Fruit fly (Drosophila melanogaster) whole organism, prepupa: ENCODE measurements around the gene CG34159.

Experiments
- Blimp-1 ChIP-seq: fragments of 200-800 bp; sonication (Bioruptor generic); optimal IDR thresholded peaks from 3 replicates; lab custom pipeline; 2017; ENCODE audit warnings: missing biosample characterization, missing genetic modification characterization, mild to moderate bottlenecking, moderate library complexity, missing genetic modification reagents
- CG10631 ChIP-seq: fragments of 200-800 bp; sonication (Bioruptor generic); optimal IDR thresholded peaks from 2 replicates; lab custom pipeline; 2016; ENCODE audit warnings: missing biosample characterization, missing genetic modification characterization
- CG10669 ChIP-seq: fragments of 200-800 bp; sonication (Bioruptor generic); optimal IDR thresholded peaks from 3 replicates; lab custom pipeline; 2018; ENCODE audit warnings: missing biosample characterization, mild to moderate bottlenecking, missing genetic modification characterization, moderate library complexity
- CG11902 ChIP-seq: fragments of 200-800 bp; sonication (Bioruptor generic); optimal IDR thresholded peaks from 3 replicates; lab custom pipeline; 2016; ENCODE audit warnings: missing biosample characterization, missing genetic modification characterization
- CG15336 ChIP-seq: fragments of 200-800 bp; sonication (Bioruptor generic); IDR thresholded peaks from 2 replicates; pipeline ENCODE4 v1.3.6; 2022; ENCODE audit warnings: missing biosample characterization, missing genetic modification characterization
- CG1621 ChIP-seq: fragments of 200-800 bp; sonication (Bioruptor generic); optimal IDR thresholded peaks from 3 replicates; lab custom pipeline; 2018; ENCODE audit warnings: missing biosample characterization, mild to moderate bottlenecking, missing genetic modification characterization
- CG31627 ChIP-seq: fragments of 200-800 bp; sonication (Bioruptor generic); optimal IDR thresholded peaks from 3 replicates; lab custom pipeline; 2016; ENCODE audit warnings: missing biosample characterization, missing genetic modification characterization
- CG32006 ChIP-seq: fragments of 200-800 bp; sonication (Bioruptor generic); optimal IDR thresholded peaks from 3 replicates; lab custom pipeline; 2017; ENCODE audit warnings: missing biosample characterization, mild to moderate bottlenecking, missing genetic modification characterization
- CG34406 ChIP-seq: fragments of 200-800 bp; sonication (Bioruptor generic); optimal IDR thresholded peaks from 3 replicates; lab custom pipeline; 2016; ENCODE audit warnings: missing biosample characterization, missing genetic modification characterization
- CG3919 ChIP-seq: fragments of 200-800 bp; sonication (Bioruptor generic); optimal IDR thresholded peaks from 3 replicates; lab custom pipeline; 2016; ENCODE audit warnings: missing biosample characterization, missing genetic modification characterization
- CG4318 ChIP-seq: fragments of 200-800 bp; sonication (Bioruptor generic); optimal IDR thresholded peaks from 3 replicates; lab custom pipeline; 2017; ENCODE audit warnings: missing biosample characterization, mild to moderate bottlenecking, missing genetic modification characterization
- CG6276 ChIP-seq: fragments of 200-800 bp; sonication (Bioruptor generic); optimal IDR thresholded peaks from 2 replicates; lab custom pipeline; 2017; ENCODE audit warnings: missing biosample characterization, mild to moderate bottlenecking, missing genetic modification characterization
- CG6808 ChIP-seq: fragments of 200-800 bp; sonication (Bioruptor generic); optimal IDR thresholded peaks from 3 replicates; lab custom pipeline; 2017; ENCODE audit warnings: missing biosample characterization, missing genetic modification characterization, mild to moderate bottlenecking, moderate library complexity, missing genetic modification reagents
- CG7368 ChIP-seq: fragments of 200-800 bp; sonication (Bioruptor generic); optimal IDR thresholded peaks from 3 replicates; lab custom pipeline; 2016; ENCODE audit warnings: missing biosample characterization, missing genetic modification characterization
- CG8119 ChIP-seq: fragments of 200-800 bp; sonication (Bioruptor generic); IDR thresholded peaks from 3 replicates; pipeline ENCODE4 v1.3.6; 2022; ENCODE audit warnings: missing biosample characterization, missing genetic modification characterization
- CG8319 ChIP-seq: fragments of 200-800 bp; sonication (Bioruptor generic); optimal IDR thresholded peaks from 3 replicates; lab custom pipeline; 2016; ENCODE audit warnings: missing biosample characterization, missing genetic modification characterization
- Eip78C ChIP-seq: fragments of 200-800 bp; sonication (Bioruptor generic); peaks from one replicate; lab custom pipeline; 2016; ENCODE audit warnings: missing biosample characterization, missing genetic modification characterization
- Ets21C ChIP-seq: fragments of 200-800 bp; sonication (Bioruptor generic); optimal IDR thresholded peaks from 3 replicates; lab custom pipeline; 2016; ENCODE audit warnings: missing biosample characterization, missing genetic modification characterization
- Ets96B ChIP-seq: fragments of 200-800 bp; optimal IDR thresholded peaks from 2 replicates; lab custom pipeline; 2019; ENCODE audit warnings: missing biosample characterization, mild to moderate bottlenecking, missing genetic modification characterization, moderate library complexity
- Gug ChIP-seq: fragments of 200-800 bp; sonication (Bioruptor generic); IDR thresholded peaks from 2 replicates; pipeline ENCODE4 v1.3.6; 2022; ENCODE audit warnings: missing biosample characterization, missing genetic modification characterization
- Hr38 ChIP-seq: sonication (Bioruptor generic); optimal IDR thresholded peaks from 2 replicates; lab custom pipeline; 2016; ENCODE audit warnings: missing biosample characterization, missing genetic modification characterization
- Hr4 ChIP-seq: fragments of 200-800 bp; sonication (Bioruptor generic); optimal IDR thresholded peaks from 3 replicates; lab custom pipeline; 2016; ENCODE audit warnings: missing biosample characterization, missing genetic modification characterization
- Lpt ChIP-seq: fragments of 200-800 bp; sonication (Bioruptor generic); optimal IDR thresholded peaks from 3 replicates; lab custom pipeline; 2016; ENCODE audit warnings: missing biosample characterization, missing genetic modification characterization
- Met ChIP-seq: fragments of 200-800 bp; sonication (Bioruptor generic); optimal IDR thresholded peaks from 3 replicates; lab custom pipeline; 2016; ENCODE audit warnings: missing biosample characterization, missing genetic modification characterization
- OdsH ChIP-seq: fragments of 200-800 bp; sonication (Bioruptor generic); optimal IDR thresholded peaks from 3 replicates; lab custom pipeline; 2016; ENCODE audit warnings: missing biosample characterization, missing genetic modification characterization
- Smox ChIP-seq: fragments of 200-800 bp; sonication (Bioruptor generic); optimal IDR thresholded peaks from 3 replicates; lab custom pipeline; 2016; ENCODE audit warnings: missing biosample characterization, missing genetic modification characterization
- Sox102F ChIP-seq: fragments of 200-800 bp; sonication (Bioruptor generic); optimal IDR thresholded peaks from 2 replicates; lab custom pipeline; 2016; ENCODE audit warnings: missing biosample characterization, mild to moderate bottlenecking, missing genetic modification characterization
- Sox14 ChIP-seq: fragments of 200-800 bp; sonication (Bioruptor generic); optimal IDR thresholded peaks from 3 replicates; lab custom pipeline; 2016; ENCODE audit warnings: missing biosample characterization, missing genetic modification characterization
- Sox15 ChIP-seq: fragments of 200-800 bp; sonication (Bioruptor generic); optimal IDR thresholded peaks from 3 replicates; lab custom pipeline; 2016; ENCODE audit warnings: missing biosample characterization, missing genetic modification characterization
- achi ChIP-seq: fragments of 200-800 bp; sonication (Bioruptor generic); optimal IDR thresholded peaks from 3 replicates; lab custom pipeline; 2016; ENCODE audit warnings: missing biosample characterization, missing genetic modification characterization
- acj6 ChIP-seq: fragments of 200-800 bp; sonication (Bioruptor generic); optimal IDR thresholded peaks from 3 replicates; lab custom pipeline; 2016; ENCODE audit warnings: missing biosample characterization, missing genetic modification characterization
- cyc ChIP-seq: fragments of 200-800 bp; sonication (Bioruptor generic); optimal IDR thresholded peaks from 3 replicates; lab custom pipeline; 2016; ENCODE audit warnings: missing biosample characterization, missing genetic modification characterization
- dsx ChIP-seq: fragments of 200-800 bp; optimal IDR thresholded peaks from 3 replicates; lab custom pipeline; 2019; ENCODE audit warnings: missing biosample characterization, mild to moderate bottlenecking, missing genetic modification characterization, moderate library complexity; ENCODE audit not compliant: poor library complexity, severe bottlenecking
- eg ChIP-seq: fragments of 200-800 bp; sonication (Bioruptor generic); IDR thresholded peaks from 3 replicates; pipeline ENCODE4 v1.3.6; 2022; ENCODE audit warnings: missing biosample characterization, missing genetic modification characterization
- fd59A ChIP-seq: fragments of 200-800 bp; sonication (Bioruptor generic); optimal IDR thresholded peaks from 2 replicates; lab custom pipeline; 2017; ENCODE audit warnings: missing biosample characterization, mild to moderate bottlenecking, missing genetic modification characterization, missing genetic modification reagents
- fd85E ChIP-seq: fragments of 200-800 bp; sonication (Bioruptor generic); optimal IDR thresholded peaks from 3 replicates; lab custom pipeline; 2016; ENCODE audit warnings: missing biosample characterization, missing genetic modification characterization
- fkh ChIP-seq: fragments of 200-800 bp; sonication (Bioruptor generic); optimal IDR thresholded peaks from 3 replicates; lab custom pipeline; 2017; ENCODE audit warnings: missing biosample characterization, mild to moderate bottlenecking, missing genetic modification characterization, moderate library complexity
- lz ChIP-seq: fragments of 200-800 bp; sonication (Bioruptor generic); optimal IDR thresholded peaks from 3 replicates; lab custom pipeline; 2016; ENCODE audit warnings: missing biosample characterization, missing genetic modification characterization
- pdm3 ChIP-seq: fragments of 200-800 bp; sonication (Bioruptor generic); optimal IDR thresholded peaks from 3 replicates; lab custom pipeline; 2016; ENCODE audit warnings: missing biosample characterization, missing genetic modification characterization
- spab ChIP-seq: fragments of 200-800 bp; sonication (Bioruptor generic); optimal IDR thresholded peaks from 2 replicates; lab custom pipeline; 2017; ENCODE audit warnings: missing biosample characterization, mild to moderate bottlenecking, missing genetic modification characterization, missing genetic modification reagents
- ss ChIP-seq, 2 experiments: fragments of 200-800 bp; sonication (Bioruptor generic); optimal IDR thresholded peaks; 2 replicates in 1 of 2; 3 replicates in 1 of 2; lab custom pipeline; 2017 to 2018; ENCODE audit warnings: mild to moderate bottlenecking in 2 of 2, missing biosample characterization in 2 of 2, missing genetic modification characterization in 2 of 2, moderate library complexity in 1 of 2
- topi ChIP-seq: fragments of 200-800 bp; sonication (Bioruptor generic); optimal IDR thresholded peaks from 3 replicates; lab custom pipeline; 2016; ENCODE audit warnings: missing biosample characterization, missing genetic modification characterization
- vri ChIP-seq: fragments of 200-800 bp; sonication (Bioruptor generic); optimal IDR thresholded peaks from 3 replicates; lab custom pipeline; 2016; ENCODE audit warnings: missing biosample characterization, mild to moderate bottlenecking, missing genetic modification characterization

Gene CG34159

DNA sequence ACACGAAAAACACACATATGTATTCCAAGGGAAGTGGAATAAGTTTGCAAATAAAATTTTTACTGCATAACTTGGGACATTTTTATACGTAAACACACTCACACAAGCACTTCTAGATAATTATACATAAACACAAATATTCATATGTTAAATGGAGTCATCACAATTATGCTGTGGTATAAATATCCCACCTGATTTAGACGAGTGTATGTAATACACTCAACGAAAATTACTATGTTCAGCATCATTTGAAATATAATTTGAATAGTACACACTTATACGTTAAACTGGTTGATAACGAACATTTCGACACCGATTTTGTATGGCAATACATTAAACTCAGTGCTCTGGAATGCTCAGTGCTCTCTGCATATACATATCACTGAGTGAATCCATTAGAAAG, 27.0 kb upstream of the CG34159 start (continued):
- TF ChIP-seq Gug (GFP tag; lab: Robert Waterston, UW) (no peak), Met (GFP tag; lab: Kevin White, UChicago) (peak; percentile 54), vri (peak; percentile 4), pdm3 (no peak), CG31627 (peak; percentile 32), Lpt (GFP tag; lab: Kevin White, UChicago) (peak; percentile 31), Blimp-1 (GFP tag; lab: Kevin White, UChicago) (no peak), CG4318 (GFP tag; lab: Kevin White, UChicago) (no peak), Ets21C (no peak), CG32006 (no peak), fd59A (GFP tag; lab: Kevin White, UChicago) (no peak), fkh (GFP tag; lab: Kevin White, UChicago) (peak; percentile 5), Smox (GFP tag; lab: Kevin White, UChicago) (no peak), eg (no peak), Hr4 (GFP tag; lab: Kevin White, UChicago) (peak; percentile 71), achi (GFP tag; lab: Kevin White, UChicago) (peak; percentile 42), Sox14 (GFP tag; lab: Kevin White, UChicago) (peak; percentile 61), OdsH (GFP tag; lab: Kevin White, UChicago) (peak; percentile 57), CG10669 (GFP tag; lab: Kevin White, UChicago) (peak; percentile 51), CG6276 (GFP tag; lab: Kevin White, UChicago) (no peak), Hr38 (no peak), acj6 (peak; percentile 43), CG11902 (GFP tag; lab: Kevin White, UChicago) (no peak), dsx (GFP tag; lab: Kevin White, UChicago) (peak; percentile 17), CG8319 (peak; percentile 4), CG6808 (GFP tag; lab: Kevin White, UChicago) (peak; percentile 14), fd85E (GFP tag; lab: Kevin White, UChicago) (no peak), spab (no peak), Sox15 (peak; percentile 2), CG7368 (no peak), Sox102F (GFP tag; lab: Kevin White, UChicago) (peak; percentile 45), ss (GFP tag; optimal IDR thresholded peaks at IDR 0.05; lab: Kevin White, UChicago) (peak in 1 of 2 experiments; percentile 27), CG3919 (no peak), CG8119 (GFP tag; lab: Robert Waterston, UW) (peak; percentile 51; the same call in 2 of the 3 replicates), topi (GFP tag; lab: Kevin White, UChicago) (peak; percentile 61), Ets96B (tag; lab: Kevin White, UChicago) (peak; percentile 11), CG10631 (GFP tag; lab: Kevin White, UChicago) (peak; percentile 52), cyc (GFP tag; lab: Kevin White, UChicago) (peak; percentile 0), CG1621 (no peak), Eip78C (GFP tag; lab: Kevin White, UChicago) (peak; percentile 84), CG34406 (GFP tag; lab: Kevin White, UChicago) (peak; percentile 36), CG15336 (GFP tag; lab: Robert Waterston, UW) (peak; percentile 49; the same call in 1 of the 2 replicates)

DNA sequence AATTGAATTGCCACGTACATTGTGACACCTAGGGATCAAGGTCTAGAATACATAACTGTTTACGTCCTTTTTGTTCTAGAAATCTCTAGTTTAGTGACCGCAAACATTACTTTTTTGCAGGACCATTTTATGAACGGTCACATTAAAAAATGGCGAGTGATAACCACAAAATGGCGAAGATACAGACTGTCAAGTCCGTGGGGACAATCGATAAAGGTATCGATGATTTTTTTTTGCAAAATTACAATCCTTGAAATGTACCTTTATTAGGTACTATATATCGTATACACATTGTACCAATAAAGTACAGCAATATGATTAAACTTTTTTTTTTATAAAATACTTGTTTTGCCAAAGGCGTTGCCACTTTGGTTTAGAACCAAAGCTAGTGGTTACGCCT, 26.3 kb upstream of the CG34159 start:
- TF ChIP-seq ss (GFP tag; optimal IDR thresholded peaks at IDR 0.05; lab: Kevin White, UChicago) (no peak), acj6 (no peak), Eip78C (GFP tag; lab: Kevin White, UChicago) (peak; percentile 40), lz (GFP tag; lab: Kevin White, UChicago) (no peak), CG11902 (GFP tag; lab: Kevin White, UChicago) (no peak), CG15336 (GFP tag; lab: Robert Waterston, UW) (no peak), cyc (GFP tag; lab: Kevin White, UChicago) (no peak), achi (GFP tag; lab: Kevin White, UChicago) (peak; percentile 9)
